Fruit fly (Drosophila melanogaster) whole organism, embryonic: ENCODE measurements around the gene LUBEL.

Experiments
- Asciz ChIP-seq: fragments of 200-800 bp; sonication (Bioruptor generic); optimal IDR thresholded peaks from 2 replicates; lab custom pipeline; 2017; ENCODE audit warnings: missing biosample characterization, mild to moderate bottlenecking, missing genetic modification characterization, missing genetic modification reagents
- Bgb ChIP-seq: fragments of 200-800 bp; sonication (Bioruptor generic); IDR thresholded peaks from 2 replicates; pipeline ENCODE4 v1.3.6; 2022; ENCODE audit warnings: missing biosample characterization, missing genetic modification characterization; ENCODE audit not compliant: partially characterized antibody
- CG1024 ChIP-seq: fragments of 200-800 bp; sonication (Bioruptor generic); IDR thresholded peaks from 2 replicates; pipeline ENCODE4 v1.3.6; 2022; ENCODE audit warnings: missing biosample characterization, missing genetic modification characterization
- CG10462 ChIP-seq: fragments of 200-800 bp; sonication (Bioruptor generic); optimal IDR thresholded peaks from 2 replicates; lab custom pipeline; 2016; ENCODE audit warnings: missing biosample characterization, missing genetic modification characterization
- CG12299 ChIP-seq: fragments of 200-800 bp; sonication (Bioruptor generic); optimal IDR thresholded peaks from 2 replicates; lab custom pipeline; 2018; ENCODE audit warnings: missing biosample characterization, mild to moderate bottlenecking, missing genetic modification characterization
- CG16815 ChIP-seq: fragments of 200-800 bp; sonication (Bioruptor generic); optimal IDR thresholded peaks from 3 replicates; lab custom pipeline; 2017; ENCODE audit warnings: missing biosample characterization, mild to moderate bottlenecking, missing genetic modification characterization
- CG31388 ChIP-seq: fragments of 200-800 bp; sonication (Bioruptor generic); optimal IDR thresholded peaks from 2 replicates; lab custom pipeline; 2016; ENCODE audit warnings: missing biosample characterization, missing genetic modification characterization
- CG32767 ChIP-seq: fragments of 200-800 bp; sonication (Bioruptor generic); IDR thresholded peaks from 2 replicates; pipeline ENCODE4 v1.3.6; 2022; ENCODE audit warnings: missing biosample characterization, missing genetic modification characterization
- CG34224 ChIP-seq: fragments of 200-800 bp; sonication (Bioruptor generic); IDR thresholded peaks from 3 replicates; pipeline ENCODE4 v1.3.6; 2022; ENCODE audit warnings: missing biosample characterization, missing genetic modification characterization; ENCODE audit not compliant: partially characterized antibody
- CG3847 ChIP-seq: fragments of 200-800 bp; sonication (Bioruptor generic); IDR thresholded peaks from 2 replicates; pipeline ENCODE4 v1.3.6; 2022; ENCODE audit warnings: missing biosample characterization, missing genetic modification characterization
- CG42726 ChIP-seq: fragments of 200-800 bp; sonication (Bioruptor generic); IDR thresholded peaks from 2 replicates; pipeline ENCODE4 v1.3.6; 2022; ENCODE audit warnings: missing biosample characterization, missing genetic modification characterization; ENCODE audit not compliant: partially characterized antibody
- CG6175 ChIP-seq: fragments of 200-800 bp; sonication (Bioruptor generic); IDR thresholded peaks from 3 replicates; pipeline ENCODE4 v1.3.6; 2022; ENCODE audit warnings: missing biosample characterization, missing genetic modification characterization
- CG8290 ChIP-seq, 3 experiments: fragments of 200-800 bp; sonication (Bioruptor generic); optimal IDR thresholded peaks; 2 replicates each; lab custom pipeline; 2016 to 2019; ENCODE audit warnings: missing biosample characterization in 3 of 3, missing genetic modification characterization in 3 of 3, mild to moderate bottlenecking in 2 of 3, moderate library complexity in 1 of 3
- CG8478 ChIP-seq: fragments of >200 bp; optimal IDR thresholded peaks from 2 replicates; lab custom pipeline; 2018
- CG9215 ChIP-seq: fragments of 200-800 bp; sonication (Bioruptor generic); IDR thresholded peaks from 2 replicates; pipeline ENCODE4 v1.3.6; 2022; ENCODE audit warnings: missing biosample characterization, missing genetic modification characterization
- Camta ChIP-seq: fragments of 200-800 bp; sonication (Bioruptor generic); optimal IDR thresholded peaks from 2 replicates; lab custom pipeline; 2016; ENCODE audit warnings: missing biosample characterization, missing genetic modification characterization
- D ChIP-seq, 2 experiments: fragments of 200-800 bp in 1 of 2; fragments of >200 bp in 1 of 2; sonication (Bioruptor generic) in 1 of 2; optimal IDR thresholded peaks; 2 replicates in 1 of 2; 3 replicates in 1 of 2; lab custom pipeline; 2017; ENCODE audit warnings: mild to moderate bottlenecking in 1 of 2, missing biosample characterization in 1 of 2, missing genetic modification characterization in 1 of 2, missing genetic modification reagents in 1 of 2
- Dad ChIP-seq: fragments of 200-800 bp; sonication (Bioruptor generic); optimal IDR thresholded peaks from 3 replicates; lab custom pipeline; 2016; ENCODE audit warnings: missing biosample characterization, missing genetic modification characterization
- Ets65A ChIP-seq: fragments of 200-800 bp; sonication (Bioruptor generic); peaks from one replicate; lab custom pipeline; 2016; ENCODE audit warnings: missing biosample characterization, missing genetic modification characterization
- Fer3 ChIP-seq: fragments of 200-800 bp; sonication (Bioruptor generic); optimal IDR thresholded peaks from 2 replicates; lab custom pipeline; 2018; ENCODE audit warnings: missing biosample characterization, mild to moderate bottlenecking, missing genetic modification characterization, moderate library complexity
- HHEX ChIP-seq: fragments of 200-800 bp; sonication (Bioruptor generic); optimal IDR thresholded peaks from 3 replicates; lab custom pipeline; 2017; ENCODE audit warnings: missing biosample characterization, mild to moderate bottlenecking, missing genetic modification characterization, missing genetic modification reagents
- Hsf ChIP-seq: fragments of 200-800 bp; sonication (Bioruptor generic); optimal IDR thresholded peaks from 3 replicates; lab custom pipeline; 2016; ENCODE audit warnings: missing biosample characterization, missing genetic modification characterization
- Jarid2 ChIP-seq: fragments of 200-800 bp; sonication (Bioruptor generic); optimal IDR thresholded peaks from 3 replicates; lab custom pipeline; 2017; ENCODE audit warnings: mild to moderate bottlenecking, missing biosample characterization, missing genetic modification reagents, missing genetic modification characterization
- Lhr ChIP-seq: fragments of 200-800 bp; sonication (Bioruptor generic); optimal IDR thresholded peaks from 3 replicates; lab custom pipeline; 2017; ENCODE audit warnings: mild to moderate bottlenecking, missing biosample characterization, missing genetic modification reagents, missing genetic modification characterization
- Lim3 ChIP-seq: fragments of 200-800 bp; sonication (Bioruptor generic); IDR thresholded peaks from 2 replicates; pipeline ENCODE4 v1.3.6; 2022; ENCODE audit warnings: missing biosample characterization, missing genetic modification characterization
- Med ChIP-seq: fragments of 200-800 bp; sonication (Bioruptor generic); peaks from one replicate; lab custom pipeline; 2016; ENCODE audit warnings: missing biosample characterization, missing genetic modification characterization, mild to moderate bottlenecking, inconsistent platforms, moderate library complexity
- Stat92E ChIP-seq, 3 experiments: fragments of >200 bp in 2 of 3; fragments of 200-800 bp in 1 of 3; sonication (Bioruptor generic) in 1 of 3; optimal IDR thresholded peaks; 2 replicates each; lab custom pipeline; 2017 to 2019; ENCODE audit warnings: missing biosample characterization in 3 of 3, missing genetic modification characterization in 3 of 3, mild to moderate bottlenecking in 1 of 3, moderate library complexity in 1 of 3
- amos ChIP-seq: fragments of 200-800 bp; sonication (Bioruptor generic); IDR thresholded peaks from 2 replicates; pipeline ENCODE4 v1.3.6; 2022; ENCODE audit warnings: missing biosample characterization, missing genetic modification characterization; ENCODE audit not compliant: partially characterized antibody
- ato ChIP-seq: fragments of 200-800 bp; sonication (Bioruptor generic); IDR thresholded peaks from 2 replicates; pipeline ENCODE4 v1.3.6; 2022; ENCODE audit warnings: missing biosample characterization, missing genetic modification characterization; ENCODE audit not compliant: partially characterized antibody
- bab2 ChIP-seq: fragments of 200-800 bp; sonication (Bioruptor generic); optimal IDR thresholded peaks from 2 replicates; lab custom pipeline; 2016; ENCODE audit warnings: missing biosample characterization, missing genetic modification characterization
- bcd ChIP-seq: fragments of 200-800 bp; sonication (Bioruptor generic); optimal IDR thresholded peaks from 2 replicates; lab custom pipeline; 2017; ENCODE audit warnings: missing biosample characterization, mild to moderate bottlenecking, missing genetic modification characterization
- chinmo ChIP-seq: fragments of 200-800 bp; sonication (Bioruptor generic); IDR thresholded peaks from 4 replicates; pipeline ENCODE4 v1.3.6; 2022; ENCODE audit warnings: missing biosample characterization, missing genetic modification characterization; ENCODE audit not compliant: partially characterized antibody
- ci ChIP-seq: fragments of 200-800 bp; sonication (Bioruptor generic); IDR thresholded peaks from 3 replicates; pipeline ENCODE4 v1.3.6; 2022; ENCODE audit warnings: missing biosample characterization, missing genetic modification characterization
- crol ChIP-seq: fragments of 200-800 bp; sonication (Bioruptor generic); IDR thresholded peaks from 2 replicates; pipeline ENCODE4 v1.3.6; 2022; ENCODE audit warnings: missing biosample characterization, missing genetic modification characterization
- dmrt11E ChIP-seq: fragments of 200-800 bp; sonication (Bioruptor generic); optimal IDR thresholded peaks from 3 replicates; lab custom pipeline; 2018; ENCODE audit warnings: missing biosample characterization, mild to moderate bottlenecking, missing genetic modification characterization, moderate library complexity
- en ChIP-seq: fragments of 200-800 bp; sonication (Bioruptor generic); optimal IDR thresholded peaks from 2 replicates; lab custom pipeline; 2016; ENCODE audit warnings: missing biosample characterization, missing genetic modification characterization
- hb ChIP-seq: fragments of 200-800 bp; sonication (Bioruptor generic); IDR thresholded peaks from 3 replicates; pipeline ENCODE4 v1.3.6; 2022; ENCODE audit warnings: missing biosample characterization, missing genetic modification characterization; ENCODE audit not compliant: partially characterized antibody
- insv ChIP-seq, 2 experiments: fragments of 200-800 bp; sonication (Bioruptor generic); optimal IDR thresholded peaks; 3 replicates each; lab custom pipeline; 2016 to 2018; ENCODE audit warnings: missing biosample characterization in 2 of 2, missing genetic modification characterization in 2 of 2
- kay ChIP-seq: fragments of 200-800 bp; sonication (Bioruptor generic); optimal IDR thresholded peaks from 2 replicates; lab custom pipeline; 2016; ENCODE audit warnings: missing biosample characterization, missing genetic modification characterization
- mam ChIP-seq: fragments of 200-800 bp; sonication (Bioruptor generic); optimal IDR thresholded peaks from 3 replicates; lab custom pipeline; 2016; ENCODE audit warnings: missing biosample characterization, missing genetic modification characterization
- peb ChIP-seq: fragments of 200-800 bp; sonication (Bioruptor generic); IDR thresholded peaks from 2 replicates; pipeline ENCODE4 v1.3.6; 2022; ENCODE audit warnings: missing biosample characterization, missing genetic modification characterization
- prd ChIP-seq, 3 experiments: fragments of >200 bp in 2 of 3; fragments of 200-800 bp in 1 of 3; sonication (Bioruptor generic) in 1 of 3; optimal IDR thresholded peaks in 2 of 3; IDR thresholded peaks in 1 of 3; 2 replicates in 2 of 3; 3 replicates in 1 of 3; pipeline versions ENCODE4 v1.3.6 to Lab custom; 2017 to 2022; ENCODE audit warnings: missing biosample characterization in 1 of 3, missing genetic modification characterization in 1 of 3
- sr ChIP-seq: fragments of 200-800 bp; sonication (Bioruptor generic); IDR thresholded peaks from 3 replicates; pipeline ENCODE4 v1.3.6; 2022; ENCODE audit warnings: missing biosample characterization, missing genetic modification characterization
- yki ChIP-seq: fragments of >200 bp; optimal IDR thresholded peaks from 3 replicates; lab custom pipeline; 2018
- zen ChIP-seq: fragments of 200-800 bp; sonication (Bioruptor generic); optimal IDR thresholded peaks from 3 replicates; lab custom pipeline; 2018; ENCODE audit warnings: missing biosample characterization, mild to moderate bottlenecking, missing genetic modification characterization, moderate library complexity

The LUBEL gene

dm6 chr2L:6787029-6787972, 14.7 kb upstream of the LUBEL start (continued):
- TF ChIP-seq sr (GFP tag; lab: Robert Waterston, UW) (peak; percentile 35; the same call in 2 of the 3 replicates), HHEX (GFP tag; lab: Kevin White, UChicago) (peak; percentile 94), Asciz (GFP tag; lab: Kevin White, UChicago) (peak; percentile 88), dmrt11E (tag; lab: Kevin White, UChicago) (peak; percentile 86), insv (GFP tag; optimal IDR thresholded peaks at IDR 0.05; lab: Kevin White, UChicago) (peak; percentile 49 to 72), CG12299 (peak; percentile 91), Dad (GFP tag; lab: Kevin White, UChicago) (peak; percentile 95), CG16815 (GFP tag; lab: Kevin White, UChicago) (peak; percentile 92), en (peak; percentile 96), CG6175 (GFP tag; lab: Robert Waterston, UW) (peak; percentile 46), CG1024 (GFP tag; lab: Robert Waterston, UW) (peak; percentile 59), Stat92E (GFP tag; optimal IDR thresholded peaks at IDR 0.05; lab: Kevin White, UChicago) (peak in 2 of 3 experiments; percentile 88 to 91), CG9215 (GFP tag; lab: Robert Waterston, UW) (peak; percentile 92)
- TF ChIP-seq, all 482 proteins: peak for 446

- no peak for TF ChIP-seq Asciz (GFP tag; lab: Kevin White, UChicago)
- peak; percentile 17; the same call in 2 of the 3 replicates for TF ChIP-seq ci (GFP tag; lab: Robert Waterston, UW)
- TF ChIP-seq zen, result no peak
- TF ChIP-seq CG31388 (GFP tag; lab: Kevin White, UChicago), result no peak
- TF ChIP-seq peb, result no peak
- no peak for TF ChIP-seq Ets65A (GFP tag; lab: Kevin White, UChicago)
- TF ChIP-seq bab2, result no peak
- 0 out of 3 replicates have a peak, but pooled peaks have one; percentile 28 for TF ChIP-seq hb (GFP tag; lab: Robert Waterston, UW)
- no peak for TF ChIP-seq prd (optimal IDR thresholded peaks at IDR 0.05; lab: Kevin White, UChicago)
- TF ChIP-seq prd (GFP tag; IDR thresholded peaks at IDR 0.05; lab: Robert Waterston, UW), result no peak
- TF ChIP-seq bcd, result no peak
- TF ChIP-seq CG8478 (lab: Kevin White, UChicago), result no peak
- no peak for TF ChIP-seq CG32767 (GFP tag; lab: Robert Waterston, UW)
- peak; percentile 56; the same call in 1 of the 2 replicates for TF ChIP-seq amos (GFP tag; lab: Robert Waterston, UW)
- TF ChIP-seq Fer3, result no peak
- TF ChIP-seq crol, result peak; percentile 73; the same call in 1 of the 2 replicates
- no peak for TF ChIP-seq Camta (GFP tag; lab: Kevin White, UChicago)
- peak; percentile 51; the same call in 1 of the 2 replicates for TF ChIP-seq ato (GFP tag; lab: Robert Waterston, UW)
- TF ChIP-seq Bgb (GFP tag; lab: Robert Waterston, UW), result peak; percentile 63; the same call in 1 of the 2 replicates
- TF ChIP-seq D (optimal IDR thresholded peaks at IDR 0.05; lab: Kevin White, UChicago), result no peak
- no peak for TF ChIP-seq D (GFP tag; optimal IDR thresholded peaks at IDR 0.05; lab: Kevin White, UChicago)
- TF ChIP-seq CG10462, result no peak
- TF ChIP-seq Hsf, result no peak
- peak; percentile 21; the same call in 1 of the 3 replicates for TF ChIP-seq CG34224 (GFP tag; lab: Robert Waterston, UW)
- TF ChIP-seq CG42726 (GFP tag; lab: Robert Waterston, UW), result peak; percentile 81
- no peak for TF ChIP-seq CG3847 (GFP tag; lab: Robert Waterston, UW)
- TF ChIP-seq Lim3 (GFP tag; lab: Robert Waterston, UW), result no peak
- TF ChIP-seq Lhr (GFP tag; lab: Kevin White, UChicago), result no peak
- peak; percentile 85; the same call in 2 of the 4 replicates for TF ChIP-seq chinmo (GFP tag; lab: Robert Waterston, UW)
- no peak for TF ChIP-seq mam
- no peak for TF ChIP-seq yki (lab: Kevin White, UChicago)
- TF ChIP-seq Jarid2 (GFP tag; lab: Kevin White, UChicago), result peak; percentile 91
- TF ChIP-seq Med, result no peak
- TF ChIP-seq kay (GFP tag; lab: Kevin White, UChicago), result no peak
- no peak for TF ChIP-seq CG8290 (GFP tag; optimal IDR thresholded peaks at IDR 0.05; lab: Kevin White, UChicago)
- TF ChIP-seq CG8290 (tag; optimal IDR thresholded peaks at IDR 0.05; lab: Kevin White, UChicago), result peak in 1 of 2 experiments; percentile 28
Measured at dm6 chr2L:6786674-6787028, 14.1 kb upstream of the LUBEL start, which contains the start of gene nrv1. TSS of gene nrv1 (minus strand) at chr2L:6786861.
